Fruit fly (Drosophila melanogaster): Measurements from ENCODE around the gene Hel89B.

The Hel89B gene

dm6 chr3R:15972979-15973486 lies at the start of gene Hel89B (continued):
- TF ChIP-seq CG13775 (GFP tag; optimal IDR thresholded peaks at IDR 0.05) (peak; percentile 54), CG8765 (GFP tag; IDR thresholded peaks at IDR 0.05) (no peak), repo (GFP tag; optimal IDR thresholded peaks at IDR 0.05) (no peak), bab2 (GFP tag; optimal IDR thresholded peaks at IDR 0.05) (peak; percentile 73), her (GFP tag; optimal IDR thresholded peaks at IDR 0.05) (no peak), HHEX (GFP tag; optimal IDR thresholded peaks at IDR 0.05) (peak; percentile 9), CG14710 (tag; optimal IDR thresholded peaks at IDR 0.05) (peak; percentile 90), CG2199 (GFP tag; IDR thresholded peaks at IDR 0.05) (no peak), gsb-n (tag; optimal IDR thresholded peaks at IDR 0.05) (peak; percentile 63), CG7839 (tag; optimal IDR thresholded peaks at IDR 0.05) (peak; percentile 53), klu (GFP tag; IDR thresholded peaks at IDR 0.05) (no peak), Chrac-16 (GFP tag; optimal IDR thresholded peaks at IDR 0.05) (peak; percentile 67), lab (GFP tag; optimal IDR thresholded peaks at IDR 0.05) (peak; percentile 6), amos (GFP tag; IDR thresholded peaks at IDR 0.05; ENCODE audit: partially characterized antibody) (no peak), CG12391 (tag; optimal IDR thresholded peaks at IDR 0.05) (peak; percentile 87), Usf (GFP tag; optimal IDR thresholded peaks at IDR 0.05) (peak; percentile 37), CG10654 (GFP tag; optimal IDR thresholded peaks at IDR 0.05) (peak; percentile 65), pfk (GFP tag; optimal IDR thresholded peaks at IDR 0.05) (no peak), CG11560 (tag; IDR thresholded peaks at IDR 0.05) (no peak), Xrp1 (GFP tag; IDR thresholded peaks at IDR 0.05) (no peak), h (optimal IDR thresholded peaks at IDR 0.05) (no peak), eyg (GFP tag; optimal IDR thresholded peaks at IDR 0.05) (peak; percentile 3), Sry-β (GFP tag; optimal IDR thresholded peaks at IDR 0.05) (peak; percentile 45), CG1602 (GFP tag; optimal IDR thresholded peaks at IDR 0.05) (peak; percentile 64), exex (tag; optimal IDR thresholded peaks at IDR 0.05) (no peak), pzg (GFP tag; optimal IDR thresholded peaks at IDR 0.05) (peak; percentile 89), NK7.1 (GFP tag; optimal IDR thresholded peaks at IDR 0.05) (peak; percentile 3), CG2889 (GFP tag; IDR thresholded peaks at IDR 0.05) (no peak), Side (GFP tag; optimal IDR thresholded peaks at IDR 0.05) (no peak), slou (GFP tag; optimal IDR thresholded peaks at IDR 0.05) (peak; percentile 42), CG17361 (GFP tag; IDR thresholded peaks at IDR 0.05) (no peak), CG11695 (GFP tag; IDR thresholded peaks at IDR 0.05) (no peak), Scr (GFP tag; IDR thresholded peaks at IDR 0.05; ENCODE audit: partially characterized antibody) (no peak), CG3407 (GFP tag; optimal IDR thresholded peaks at IDR 0.05) (peak; percentile 2), CG16813 (GFP tag; IDR thresholded peaks at IDR 0.05; ENCODE audit: partially characterized antibody) (no peak), CG7745 (tag; optimal IDR thresholded peaks at IDR 0.05) (no peak), CG17568 (GFP tag; optimal IDR thresholded peaks at IDR 0.05) (no peak), Ets65A (GFP tag) (peak; percentile 94), CG6854 (GFP tag; optimal IDR thresholded peaks at IDR 0.05) (no peak), CG12071 (GFP tag; optimal IDR thresholded peaks at IDR 0.05) (no peak), pan (optimal IDR thresholded peaks at IDR 0.05) (no peak), pan (GFP tag; optimal IDR thresholded peaks at IDR 0.05 in 1 of 2, IDR thresholded peaks at IDR 0.05 in 1 of 2) (no peak), CG13287 (GFP tag; IDR thresholded peaks at IDR 0.05; ENCODE audit: partially characterized antibody) (no peak), CG9437 (GFP tag; optimal IDR thresholded peaks at IDR 0.05) (no peak), btn (GFP tag; optimal IDR thresholded peaks at IDR 0.05) (no peak), sug (tag; optimal IDR thresholded peaks at IDR 0.05) (peak; percentile 69), CG12659 (GFP tag; optimal IDR thresholded peaks at IDR 0.05) (peak; percentile 84), E2f2 (GFP tag; IDR thresholded peaks at IDR 0.05) (no peak), Dek (tag; optimal IDR thresholded peaks at IDR 0.05) (peak; percentile 64), TFAM (GFP tag; optimal IDR thresholded peaks at IDR 0.05) (no peak), ash1 (GFP tag; optimal IDR thresholded peaks at IDR 0.05) (no peak)
